Worm (Caenorhabditis elegans) whole organism, late embryonic: Measurements from ENCODE around the gene R07E5.11.

Experiments
- elt-2 ChIP-seq: sonication (generic microtip); optimal IDR thresholded peaks from 2 replicates; lab custom pipeline; 2016; ENCODE audit warnings: missing genetic modification reagents, missing genetic modification characterization, missing compliant biosample characterization
- fkh-10 ChIP-seq: fragments of 150-350 bp; optimal IDR thresholded peaks from 2 replicates; lab custom pipeline; 2014; ENCODE audit warnings: missing biosample characterization, missing genetic modification reagents, missing genetic modification characterization
- hlh-30 ChIP-seq: sonication (generic microtip); optimal IDR thresholded peaks from 2 replicates; lab custom pipeline; 2017; ENCODE audit warnings: antibody characterized with exemption, missing genetic modification characterization, missing compliant biosample characterization; ENCODE audit not compliant: insufficient read depth
- nfya-1 ChIP-seq: sonication (generic microtip); optimal IDR thresholded peaks from 2 replicates; lab custom pipeline; 2017; ENCODE audit warnings: missing genetic modification characterization, mild to moderate bottlenecking, missing compliant biosample characterization, antibody characterized with exemption, moderate library complexity
- odd-2 ChIP-seq: sonication (generic microtip); optimal IDR thresholded peaks from 2 replicates; lab custom pipeline; 2017; ENCODE audit warnings: antibody characterized with exemption, mild to moderate bottlenecking, missing genetic modification characterization, missing compliant biosample characterization
- pag-3 ChIP-seq: sonication (generic microtip); optimal IDR thresholded peaks from 2 replicates; lab custom pipeline; 2016; ENCODE audit warnings: missing compliant biosample characterization, missing genetic modification characterization, borderline replicate concordance
- ref-2 ChIP-seq: sonication (generic microtip); optimal IDR thresholded peaks from 2 replicates; lab custom pipeline; 2016; ENCODE audit warnings: missing genetic modification characterization, missing compliant biosample characterization
- ztf-16 ChIP-seq: sonication (generic microtip); optimal IDR thresholded peaks from 2 replicates; lab custom pipeline; 2017; ENCODE audit warnings: missing genetic modification characterization, missing compliant biosample characterization

DNA sequence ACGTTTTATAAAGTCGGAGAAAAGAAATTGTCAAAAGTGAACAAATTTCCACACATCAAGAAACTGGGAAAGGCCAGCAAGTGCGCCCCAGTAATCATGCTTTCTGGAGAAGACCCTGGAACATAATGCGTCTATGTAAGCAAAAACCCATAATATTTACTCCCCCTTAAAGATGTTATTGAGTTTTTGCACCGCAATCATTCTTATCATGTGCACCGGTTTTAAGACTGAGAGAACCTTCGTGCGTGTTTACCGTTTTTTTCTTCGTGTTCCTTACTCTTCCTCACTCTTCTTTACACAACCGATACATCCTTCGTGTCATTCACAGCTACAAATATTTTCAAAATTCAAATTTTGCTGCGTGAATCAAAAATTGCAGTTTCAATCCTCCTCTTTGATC lies 42.1 kb downstream of the R07E5.11 start:
- TF ChIP-seq ztf-16 (no peak), hlh-30 (tag; lab: Kevin White, UChicago) (no peak), nfya-1 (no peak), odd-2 (no peak), pag-3 (tag; lab: Kevin White, UChicago) (no peak), elt-2 (tag; lab: Kevin White, UChicago) (no peak), ref-2 (tag; lab: Kevin White, UChicago) (no peak), fkh-10 (GFP tag; lab: Kevin White, UChicago) (no peak)
